Worm (Caenorhabditis elegans) whole organism, late embryonic: ENCODE data around the gene sups-1.

ENCODE experiments used
- C08G9.2 ChIP-seq: sonication (generic microtip); optimal IDR thresholded peaks from 2 replicates; lab custom pipeline; 2016; ENCODE audit warnings: mild to moderate bottlenecking, missing genetic modification characterization, moderate library complexity, missing compliant biosample characterization
- C38D4.7 ChIP-seq: fragments of 200-800 bp; sonication (Bioruptor generic); optimal IDR thresholded peaks from 2 replicates; lab custom pipeline; 2018; ENCODE audit warnings: mild to moderate bottlenecking, missing genetic modification characterization, moderate library complexity, missing compliant biosample characterization
- K02D7.2 ChIP-seq: sonication (generic microtip); optimal IDR thresholded peaks from 2 replicates; lab custom pipeline; 2017; ENCODE audit warnings: mild to moderate bottlenecking, missing genetic modification characterization, missing compliant biosample characterization
- T23F11.4 ChIP-seq: fragments of 200-800 bp; sonication (Bioruptor generic); optimal IDR thresholded peaks from 2 replicates; lab custom pipeline; 2018; ENCODE audit warnings: mild to moderate bottlenecking, missing genetic modification characterization, missing compliant biosample characterization
- ahr-1 ChIP-seq: sonication (generic microtip); optimal IDR thresholded peaks from 2 replicates; lab custom pipeline; 2016; ENCODE audit warnings: missing genetic modification characterization, missing compliant biosample characterization
- ama-1 ChIP-seq: fragments of 150-350 bp; optimal IDR thresholded peaks from 2 replicates; lab custom pipeline; 2014
- ceh-14 ChIP-seq: sonication (generic microtip); optimal IDR thresholded peaks from 2 replicates; lab custom pipeline; 2016; ENCODE audit warnings: missing genotype, missing genetic modification characterization, missing compliant biosample characterization
- ceh-18 ChIP-seq: sonication (generic microtip); optimal IDR thresholded peaks from 2 replicates; lab custom pipeline; 2016; ENCODE audit warnings: missing genetic modification characterization, missing compliant biosample characterization
- ceh-2 ChIP-seq: sonication (generic microtip); optimal IDR thresholded peaks from 2 replicates; lab custom pipeline; 2016; ENCODE audit warnings: missing genotype, missing genetic modification characterization, missing compliant biosample characterization
- ceh-22 ChIP-seq: sonication (generic microtip); optimal IDR thresholded peaks from 2 replicates; lab custom pipeline; 2017; ENCODE audit warnings: missing biosample characterization, missing genetic modification characterization
- ceh-30 ChIP-seq: fragments of 150-350 bp; optimal IDR thresholded peaks from 2 replicates; lab custom pipeline; 2014; ENCODE audit warnings: missing biosample characterization, missing genetic modification characterization
- ceh-34 ChIP-seq: sonication (generic microtip); optimal IDR thresholded peaks from 2 replicates; lab custom pipeline; 2016; ENCODE audit warnings: mild to moderate bottlenecking, missing genetic modification characterization, missing compliant biosample characterization
- ceh-6 ChIP-seq: fragments of 200-800 bp; sonication (Bioruptor generic); optimal IDR thresholded peaks from 2 replicates; lab custom pipeline; 2018; ENCODE audit warnings: mild to moderate bottlenecking, missing genetic modification characterization, missing compliant biosample characterization
- ceh-9 ChIP-seq: sonication (generic microtip); optimal IDR thresholded peaks from 2 replicates; lab custom pipeline; 2016; ENCODE audit warnings: mild to moderate bottlenecking, missing genetic modification characterization, inconsistent platforms, missing compliant biosample characterization
- che-1 ChIP-seq: sonication (generic microtip); optimal IDR thresholded peaks from 2 replicates; lab custom pipeline; 2016; ENCODE audit warnings: mild to moderate bottlenecking, missing genetic modification characterization, missing compliant biosample characterization
- dve-1 ChIP-seq: sonication (generic microtip); optimal IDR thresholded peaks from 2 replicates; lab custom pipeline; 2017; ENCODE audit warnings: antibody characterized with exemption, mild to moderate bottlenecking, missing genetic modification characterization, missing compliant biosample characterization
- elt-2 ChIP-seq: sonication (generic microtip); optimal IDR thresholded peaks from 2 replicates; lab custom pipeline; 2016; ENCODE audit warnings: missing genetic modification reagents, missing genetic modification characterization, missing compliant biosample characterization
- elt-4 ChIP-seq: sonication (generic microtip); optimal IDR thresholded peaks from 2 replicates; lab custom pipeline; 2016; ENCODE audit warnings: missing genetic modification characterization, missing compliant biosample characterization
- eyg-1 ChIP-seq: sonication (generic microtip); optimal IDR thresholded peaks from 2 replicates; lab custom pipeline; 2016; ENCODE audit warnings: missing genotype, missing genetic modification characterization, missing compliant biosample characterization
- fkh-10 ChIP-seq: fragments of 150-350 bp; optimal IDR thresholded peaks from 2 replicates; lab custom pipeline; 2014; ENCODE audit warnings: missing biosample characterization, missing genetic modification reagents, missing genetic modification characterization
- fkh-6 ChIP-seq: sonication (generic microtip); optimal IDR thresholded peaks from 2 replicates; lab custom pipeline; 2016; ENCODE audit warnings: missing genetic modification characterization, missing compliant biosample characterization
- hlh-6 ChIP-seq: sonication (generic microtip); optimal IDR thresholded peaks from 2 replicates; lab custom pipeline; 2016; ENCODE audit warnings: missing genotype, missing genetic modification characterization, missing compliant biosample characterization
- hlh-8 ChIP-seq: sonication (generic microtip); optimal IDR thresholded peaks from 2 replicates; lab custom pipeline; 2016; ENCODE audit warnings: missing genotype, missing genetic modification characterization, missing compliant biosample characterization
- lim-6 ChIP-seq: sonication (generic microtip); optimal IDR thresholded peaks from 2 replicates; lab custom pipeline; 2016; ENCODE audit warnings: missing genetic modification characterization, missing compliant biosample characterization
- lin-11 ChIP-seq: fragments of 200-800 bp; sonication (Bioruptor generic); optimal IDR thresholded peaks from 2 replicates; lab custom pipeline; 2018; ENCODE audit warnings: mild to moderate bottlenecking, missing genetic modification characterization, missing compliant biosample characterization
- mec-3 ChIP-seq: sonication (generic microtip); optimal IDR thresholded peaks from 2 replicates; lab custom pipeline; 2016; ENCODE audit warnings: borderline replicate concordance, missing genetic modification characterization, missing compliant biosample characterization
- nfya-1 ChIP-seq: sonication (generic microtip); optimal IDR thresholded peaks from 2 replicates; lab custom pipeline; 2017; ENCODE audit warnings: missing genetic modification characterization, mild to moderate bottlenecking, missing compliant biosample characterization, antibody characterized with exemption, moderate library complexity
- nhr-11 ChIP-seq: fragments of 150-350 bp; optimal IDR thresholded peaks from 2 replicates; lab custom pipeline; 2014; ENCODE audit warnings: missing biosample characterization, missing genetic modification characterization
- npax-4 ChIP-seq: sonication (generic microtip); optimal IDR thresholded peaks from 2 replicates; lab custom pipeline; 2016; ENCODE audit warnings: missing genetic modification characterization, missing compliant biosample characterization
- pag-3 ChIP-seq: sonication (generic microtip); optimal IDR thresholded peaks from 2 replicates; lab custom pipeline; 2016; ENCODE audit warnings: missing compliant biosample characterization, missing genetic modification characterization, borderline replicate concordance
- pat-9 ChIP-seq: fragments of 200-800 bp; sonication (Bioruptor generic); optimal IDR thresholded peaks from 2 replicates; lab custom pipeline; 2018; ENCODE audit warnings: mild to moderate bottlenecking, missing genetic modification characterization, moderate library complexity, missing compliant biosample characterization
- pha-4 ChIP-seq: fragments of 150-350 bp; optimal IDR thresholded peaks from 2 replicates; lab custom pipeline; 2018; ENCODE audit warnings: missing biosample characterization, missing genetic modification reagents, missing genetic modification characterization
- pros-1 ChIP-seq: fragments of 150-350 bp; optimal IDR thresholded peaks from 2 replicates; lab custom pipeline; 2014; ENCODE audit warnings: missing biosample characterization, missing genetic modification reagents, missing genetic modification characterization
- ref-2 ChIP-seq: sonication (generic microtip); optimal IDR thresholded peaks from 2 replicates; lab custom pipeline; 2016; ENCODE audit warnings: missing genetic modification characterization, missing compliant biosample characterization
- sdc-2 ChIP-seq: sonication (generic microtip); optimal IDR thresholded peaks from 2 replicates; lab custom pipeline; 2016; ENCODE audit warnings: missing genotype, missing genetic modification characterization, missing compliant biosample characterization
- sox-4 ChIP-seq: sonication (generic microtip); optimal IDR thresholded peaks from 2 replicates; lab custom pipeline; 2017; ENCODE audit warnings: mild to moderate bottlenecking, missing genetic modification characterization, inconsistent platforms, missing compliant biosample characterization
- tbx-7 ChIP-seq: sonication (generic microtip); optimal IDR thresholded peaks from 2 replicates; lab custom pipeline; 2016; ENCODE audit warnings: missing genotype, missing genetic modification characterization, missing compliant biosample characterization
- ttx-3 ChIP-seq: sonication (generic microtip); optimal IDR thresholded peaks from 2 replicates; lab custom pipeline; 2016; ENCODE audit warnings: missing genetic modification reagents, missing genetic modification characterization, missing compliant biosample characterization
- unc-3 ChIP-seq, 2 experiments: fragments of 200-800 bp in 1 of 2; sonication (Bioruptor generic) in 1 of 2; sonication (generic microtip) in 1 of 2; conservative IDR thresholded peaks in 1 of 2; optimal IDR thresholded peaks in 1 of 2; 2 replicates each; pipeline versions ENCODE4 v1.3.6 to Lab custom; 2016 to 2022; ENCODE audit warnings: missing compliant biosample characterization in 2 of 2, missing genetic modification characterization in 2 of 2, missing genetic modification reagents in 1 of 2
- unc-42 ChIP-seq: sonication (generic microtip); optimal IDR thresholded peaks from 2 replicates; lab custom pipeline; 2016; ENCODE audit warnings: missing genotype, missing genetic modification characterization, missing compliant biosample characterization
- zip-5 ChIP-seq: sonication (generic microtip); optimal IDR thresholded peaks from 2 replicates; lab custom pipeline; 2016; ENCODE audit warnings: missing genetic modification characterization, missing compliant biosample characterization

sups-1 gene

ce11 chrX:6022469-6022868 is 18.5 kb downstream of the sups-1 start, which contains the start of gene lelo-3:
lelo-3 (minus strand) TSS chrX:6022569.
- no peak for TF ChIP-seq mec-3 (tag; lab: Kevin White, UChicago)
- TF ChIP-seq ceh-9 (tag; lab: Kevin White, UChicago) = no peak
- no peak for TF ChIP-seq nfya-1
- no peak for TF ChIP-seq sox-4 (tag; lab: Kevin White, UChicago)
- TF ChIP-seq ceh-14 (tag; lab: Kevin White, UChicago) = no peak
- no peak for TF ChIP-seq hlh-6
- no peak for TF ChIP-seq sdc-2
- no peak for TF ChIP-seq ceh-30 (tag; lab: Kevin White, UChicago)
- TF ChIP-seq pha-4 = no peak
- TF ChIP-seq pros-1 = no peak
- no peak for TF ChIP-seq ttx-3 (tag; lab: Kevin White, UChicago)

- TF ChIP-seq ceh-9 (tag; lab: Kevin White, UChicago) (no peak), elt-2 (no peak), ref-2 (no peak), ceh-22 (no peak), fkh-6 (tag; lab: Kevin White, UChicago) (no peak), unc-42 (tag; lab: Kevin White, UChicago) (no peak)
- TF ChIP-seq, all 69 proteins: peak for 0
Measured at ce11 chrX:6024977-6025376, 21.0 kb downstream of the sups-1 start.

DNA sequence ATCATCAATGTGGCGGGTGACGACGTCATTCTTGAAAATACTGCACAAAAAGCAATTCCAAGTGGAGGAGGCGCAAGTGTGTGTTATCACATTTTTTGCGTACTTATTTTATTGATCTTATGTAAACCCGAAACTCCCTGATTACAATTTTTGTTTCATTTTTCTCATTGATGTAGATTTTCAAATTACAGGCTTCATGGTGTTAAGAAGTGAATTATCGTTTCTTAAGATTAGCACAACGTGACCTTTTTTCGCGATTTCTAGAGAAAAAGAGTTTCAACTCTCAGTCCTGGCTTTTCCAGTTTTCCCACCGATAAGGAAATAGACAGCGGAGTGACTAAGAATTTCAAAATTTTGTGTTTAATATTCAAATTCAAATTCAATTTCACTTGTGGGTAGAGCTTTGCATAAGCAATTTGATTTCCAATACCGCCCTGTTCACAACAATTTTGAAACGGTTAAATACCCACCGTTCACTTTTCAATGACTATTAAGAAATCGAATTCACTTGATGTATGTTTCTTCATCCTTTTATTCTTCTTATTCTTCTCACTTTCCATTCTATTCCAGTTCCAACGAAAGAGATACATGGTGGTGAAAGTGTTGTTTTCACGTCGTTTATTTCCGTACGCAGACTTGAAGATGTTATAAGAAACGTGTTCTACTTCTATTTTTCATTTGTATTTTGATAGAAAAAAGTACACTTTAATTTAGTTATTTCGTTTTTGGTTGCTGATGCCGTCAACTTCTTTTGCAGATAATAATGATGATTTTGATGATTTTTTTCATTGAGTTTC is 23.0 kb downstream of the sups-1 start:
- no peak for TF ChIP-seq elt-4 (tag; lab: Kevin White, UChicago)
- no peak for TF ChIP-seq ceh-6 (GFP tag; lab: Kevin White, UChicago)
- no peak for TF ChIP-seq che-1 (tag; lab: Kevin White, UChicago)
- TF ChIP-seq hlh-6 = no peak
- no peak for TF ChIP-seq lim-6 (tag; lab: Kevin White, UChicago)
- TF ChIP-seq nhr-11 (tag; lab: Kevin White, UChicago) = no peak

- TF ChIP-seq zip-5 (tag; lab: Kevin White, UChicago) (no peak), ahr-1 (tag; lab: Kevin White, UChicago) (no peak), ceh-14 (tag; lab: Kevin White, UChicago) (no peak), ceh-2 (tag; lab: Kevin White, UChicago) (no peak), dve-1 (tag; lab: Kevin White, UChicago) (no peak), eyg-1 (tag; lab: Kevin White, UChicago) (no peak), C38D4.7 (GFP tag; lab: Kevin White, UChicago) (no peak), T23F11.4 (GFP tag; lab: Kevin White, UChicago) (no peak), K02D7.2 (no peak), ceh-34 (tag; lab: Kevin White, UChicago) (no peak), ceh-18 (tag; lab: Kevin White, UChicago) (no peak), C08G9.2 (no peak)
- TF ChIP-seq, all 69 proteins: peak for 0
Measured at ce11 chrX:6029075-6029474, 25.1 kb downstream of the sups-1 start.

DNA sequence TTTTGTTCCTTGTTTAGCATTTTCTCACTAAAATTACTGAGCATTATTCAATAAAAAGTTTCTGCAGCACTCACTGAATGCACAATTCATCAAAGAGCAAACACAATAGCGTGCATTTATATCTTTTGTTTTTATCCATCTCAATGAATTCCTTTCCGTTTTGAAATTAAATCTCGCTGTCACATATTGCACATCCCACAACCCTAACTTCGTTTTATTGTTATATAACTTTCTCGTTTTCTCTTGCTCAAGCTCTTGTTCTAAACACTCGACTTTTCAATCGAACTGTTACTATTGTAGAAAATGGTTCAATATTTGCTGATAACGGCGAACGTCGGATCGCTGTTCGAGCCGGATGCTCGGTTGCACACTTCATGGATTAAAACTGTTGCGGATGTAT is 27.2 kb downstream of the sups-1 start, which contains the start of gene ipp-5:
ipp-5 (plus strand) TSS at position 301 of the 400 bp plus-strand sequence.
- TF ChIP-seq lin-11 (tag; lab: Kevin White, UChicago) (no peak), pag-3 (tag; lab: Kevin White, UChicago) (no peak), dve-1 (tag; lab: Kevin White, UChicago) (no peak), ceh-22 (no peak), tbx-7 (tag; lab: Kevin White, UChicago) (no peak), unc-3 (GFP tag; conservative IDR thresholded peaks at IDR 0.05; lab: Robert Waterston, UW) (no peak), unc-3 (tag; optimal IDR thresholded peaks at IDR 0.05; lab: Kevin White, UChicago) (no peak), hlh-8 (tag; lab: Kevin White, UChicago) (no peak), ttx-3 (tag; lab: Kevin White, UChicago) (no peak), C08G9.2 (no peak), ref-2 (no peak), ceh-9 (tag; lab: Kevin White, UChicago) (no peak), ahr-1 (tag; lab: Kevin White, UChicago) (no peak), ama-1 (no peak), pat-9 (no peak), npax-4 (tag; lab: Kevin White, UChicago) (no peak), fkh-10 (GFP tag; lab: Kevin White, UChicago) (no peak), ceh-2 (tag; lab: Kevin White, UChicago) (no peak), hlh-6 (no peak)
- TF ChIP-seq, all 69 proteins: peak for 0
